Worm (Caenorhabditis elegans) whole organism, young adult: ENCODE measurements around the gene Y55F3BR.1.
A peak's percentile ranks its signal among the peaks of the same experiment; 100 is the strongest.

Experiments used
- B0261.1 ChIP-seq: sonication (generic microtip); optimal IDR thresholded peaks from 2 replicates; lab custom pipeline; 2016; ENCODE audit warnings: mild to moderate bottlenecking, missing genetic modification characterization, moderate library complexity, missing compliant biosample characterization
- C17E4.6 ChIP-seq: fragments of 200-800 bp; sonication (Bioruptor generic); IDR thresholded peaks from 2 replicates; pipeline ENCODE4 v1.3.6; 2022; ENCODE audit warnings: missing genetic modification reagents, missing genetic modification characterization, missing compliant biosample characterization
- F10E7.11 ChIP-seq: sonication (generic microtip); optimal IDR thresholded peaks from 2 replicates; lab custom pipeline; 2017; ENCODE audit warnings: mild to moderate bottlenecking, missing genetic modification characterization, moderate library complexity, missing compliant biosample characterization
- F33H1.4 ChIP-seq: fragments of 200-800 bp; sonication (Bioruptor generic); IDR thresholded peaks from 2 replicates; pipeline ENCODE4 v1.3.6; 2022; ENCODE audit warnings: missing genetic modification reagents, missing genetic modification characterization, missing compliant biosample characterization
- F49E8.2 ChIP-seq: sonication (generic microtip); optimal IDR thresholded peaks from 3 replicates; lab custom pipeline; 2017; ENCODE audit warnings: missing genetic modification characterization, mild to moderate bottlenecking, missing compliant biosample characterization, antibody characterized with exemption, moderate library complexity; ENCODE audit not compliant: insufficient read depth
- F57C9.4 ChIP-seq: sonication (generic microtip); optimal IDR thresholded peaks from 2 replicates; lab custom pipeline; 2017; ENCODE audit warnings: mild to moderate bottlenecking, missing genetic modification characterization, missing compliant biosample characterization
- K11D2.4 ChIP-seq: fragments of 200-800 bp; sonication (Bioruptor generic); IDR thresholded peaks from 2 replicates; pipeline ENCODE4 v1.3.6; 2022; ENCODE audit warnings: missing genetic modification reagents, missing genetic modification characterization, missing compliant biosample characterization
- Y95B8A.8 ChIP-seq: fragments of 200-800 bp; sonication (Bioruptor generic); IDR thresholded peaks from 2 replicates; pipeline ENCODE4 v1.3.6; 2022; ENCODE audit warnings: missing genetic modification reagents, missing genetic modification characterization, missing compliant biosample characterization
- ZK185.1 ChIP-seq: sonication (generic microtip); optimal IDR thresholded peaks from 2 replicates; lab custom pipeline; 2016; ENCODE audit warnings: mild to moderate bottlenecking, missing genetic modification characterization, missing compliant biosample characterization; ENCODE audit not compliant: poor library complexity, severe bottlenecking
- attf-6 ChIP-seq: fragments of 200-800 bp; sonication (Bioruptor generic); IDR thresholded peaks from 2 replicates; pipeline ENCODE4 v1.3.6; 2022; ENCODE audit warnings: missing genetic modification reagents, missing genetic modification characterization, missing compliant biosample characterization
- cebp-1 ChIP-seq, 2 experiments: fragments of 200-800 bp in 1 of 2; sonication (Bioruptor generic) in 1 of 2; sonication (generic microtip) in 1 of 2; IDR thresholded peaks in 1 of 2; optimal IDR thresholded peaks in 1 of 2; 2 replicates each; pipeline versions ENCODE4 v1.3.6 to Lab custom; 2017 to 2022; ENCODE audit warnings: missing compliant biosample characterization in 2 of 2, missing genetic modification characterization in 2 of 2, mild to moderate bottlenecking in 1 of 2, missing genetic modification reagents in 1 of 2, moderate library complexity in 1 of 2
- cebp-2 ChIP-seq: fragments of 200-800 bp; sonication (Bioruptor generic); IDR thresholded peaks from 2 replicates; pipeline ENCODE4 v1.3.6; 2022; ENCODE audit warnings: missing genetic modification characterization, missing compliant biosample characterization
- ceh-58 ChIP-seq: fragments of 200-800 bp; sonication (Bioruptor generic); IDR thresholded peaks from 2 replicates; pipeline ENCODE4 v1.3.6; 2022; ENCODE audit warnings: missing genetic modification characterization, missing compliant biosample characterization
- ceh-79 ChIP-seq: sonication (generic microtip); optimal IDR thresholded peaks from 2 replicates; lab custom pipeline; 2017; ENCODE audit warnings: mild to moderate bottlenecking, missing genetic modification characterization, missing compliant biosample characterization
- chd-7 ChIP-seq: sonication (generic microtip); optimal IDR thresholded peaks from 2 replicates; lab custom pipeline; 2016; ENCODE audit warnings: mild to moderate bottlenecking, missing genetic modification characterization, moderate library complexity, missing compliant biosample characterization
- dox-1 ChIP-seq: fragments of 200-800 bp; sonication (Bioruptor generic); IDR thresholded peaks from 2 replicates; pipeline ENCODE4 v1.3.6; 2022; ENCODE audit warnings: missing genetic modification reagents, missing genetic modification characterization, missing compliant biosample characterization
- efl-1 ChIP-seq: fragments of 150-350 bp; optimal IDR thresholded peaks from 2 replicates; lab custom pipeline; 2014; ENCODE audit warnings: missing biosample characterization, missing genetic modification reagents, missing genetic modification characterization
- fkh-3 ChIP-seq: sonication (generic microtip); optimal IDR thresholded peaks from 2 replicates; lab custom pipeline; 2016; ENCODE audit warnings: mild to moderate bottlenecking, missing genetic modification characterization, missing compliant biosample characterization
- gei-17 ChIP-seq: fragments of 200-800 bp; sonication (Bioruptor generic); optimal IDR thresholded peaks from 2 replicates; lab custom pipeline; 2018; ENCODE audit warnings: mild to moderate bottlenecking, missing genetic modification characterization, missing compliant biosample characterization
- him-1 ChIP-seq: sonication (generic microtip); optimal IDR thresholded peaks from 2 replicates; lab custom pipeline; 2016; ENCODE audit warnings: missing genotype, missing genetic modification reagents, missing genetic modification characterization, missing compliant biosample characterization
- hlh-12 ChIP-seq: sonication (generic microtip); optimal IDR thresholded peaks from 2 replicates; lab custom pipeline; 2016; ENCODE audit warnings: missing genetic modification characterization, missing compliant biosample characterization
- hlh-26 ChIP-seq: fragments of 200-800 bp; sonication (Bioruptor generic); conservative IDR thresholded peaks from 2 replicates; pipeline ENCODE4 v1.3.6; 2022; ENCODE audit warnings: missing genetic modification reagents, missing genetic modification characterization, missing compliant biosample characterization
- hmg-1.2 ChIP-seq: fragments of 200-800 bp; sonication (Bioruptor generic); IDR thresholded peaks from 2 replicates; pipeline ENCODE4 v1.3.6; 2022; ENCODE audit warnings: missing genetic modification reagents, missing genetic modification characterization, missing compliant biosample characterization
- lin-40 ChIP-seq: sonication (generic microtip); optimal IDR thresholded peaks from 2 replicates; lab custom pipeline; 2016; ENCODE audit warnings: missing genetic modification characterization, mild to moderate bottlenecking, missing compliant biosample characterization, missing genotype, missing genetic modification reagents
- lin-54 ChIP-seq: fragments of 200-800 bp; sonication (Bioruptor generic); optimal IDR thresholded peaks from 2 replicates; lab custom pipeline; 2018; ENCODE audit warnings: mild to moderate bottlenecking, missing genetic modification characterization, missing compliant biosample characterization
- lsy-27 ChIP-seq: sonication (generic microtip); optimal IDR thresholded peaks from 2 replicates; lab custom pipeline; 2017; ENCODE audit warnings: missing genetic modification characterization, mild to moderate bottlenecking, missing compliant biosample characterization, antibody characterized with exemption, missing genotype, borderline replicate concordance; ENCODE audit not compliant: insufficient read depth
- madf-10 ChIP-seq: sonication (generic microtip); optimal IDR thresholded peaks from 2 replicates; lab custom pipeline; 2016; ENCODE audit warnings: mild to moderate bottlenecking, missing genetic modification characterization, missing compliant biosample characterization
- madf-6 ChIP-seq: fragments of 200-800 bp; sonication (Bioruptor generic); IDR thresholded peaks from 2 replicates; pipeline ENCODE4 v1.3.6; 2022; ENCODE audit warnings: missing genetic modification reagents, missing genetic modification characterization, missing compliant biosample characterization
- madf-8 ChIP-seq: fragments of 200-800 bp; sonication (Bioruptor generic); conservative IDR thresholded peaks from 2 replicates; pipeline ENCODE4 v1.3.6; 2022; ENCODE audit warnings: missing genetic modification reagents, missing genetic modification characterization, missing compliant biosample characterization
- mel-28 ChIP-seq: sonication (generic microtip); optimal IDR thresholded peaks from 2 replicates; lab custom pipeline; 2016; ENCODE audit warnings: borderline replicate concordance, mild to moderate bottlenecking, missing genetic modification characterization, missing compliant biosample characterization
- nhr-27 ChIP-seq: fragments of 200-800 bp; sonication (Bioruptor generic); optimal IDR thresholded peaks from 2 replicates; lab custom pipeline; 2018; ENCODE audit warnings: mild to moderate bottlenecking, missing genetic modification characterization, moderate library complexity, missing compliant biosample characterization
- nhr-80 ChIP-seq: sonication (generic microtip); optimal IDR thresholded peaks from 2 replicates; lab custom pipeline; 2016; ENCODE audit warnings: missing genetic modification characterization, missing compliant biosample characterization
- rpc-1 ChIP-seq, 2 experiments: fragments of 150-350 bp in 1 of 2; sonication (generic microtip) in 1 of 2; optimal IDR thresholded peaks; 2 replicates each; lab custom pipeline; 2014 to 2018; ENCODE audit warnings: missing biosample characterization in 1 of 2, missing genetic modification characterization in 1 of 2, missing genetic modification reagents in 1 of 2, missing genotype in 1 of 2
- sdz-38 ChIP-seq: sonication (generic microtip); optimal IDR thresholded peaks from 2 replicates; lab custom pipeline; 2016; ENCODE audit warnings: missing genotype, missing genetic modification characterization, missing compliant biosample characterization
- snpc-1.1 ChIP-seq: sonication (generic microtip); optimal IDR thresholded peaks from 2 replicates; lab custom pipeline; 2017; ENCODE audit warnings: missing genetic modification characterization, mild to moderate bottlenecking, missing compliant biosample characterization, antibody characterized with exemption, moderate library complexity, missing genotype, missing genetic modification reagents; ENCODE audit not compliant: insufficient read depth
- snpc-4 ChIP-seq, 5 experiments: fragments of 150-350 bp in 1 of 5; sonication (generic microtip) in 4 of 5; optimal IDR thresholded peaks; 2 replicates each; lab custom pipeline; 2014 to 2018; ENCODE audit warnings: missing genetic modification characterization in 5 of 5, missing biosample characterization in 3 of 5, antibody characterized with exemption in 2 of 5, mild to moderate bottlenecking in 2 of 5, missing compliant biosample characterization in 2 of 5, missing genotype in 2 of 5, moderate library complexity in 2 of 5, missing genetic modification reagents in 1 of 5
- sptf-2 ChIP-seq: fragments of 200-800 bp; sonication (Bioruptor generic); optimal IDR thresholded peaks from 2 replicates; lab custom pipeline; 2018; ENCODE audit warnings: mild to moderate bottlenecking, missing genetic modification characterization, missing compliant biosample characterization
- unc-130 ChIP-seq: sonication (generic microtip); optimal IDR thresholded peaks from 2 replicates; lab custom pipeline; 2016; ENCODE audit warnings: missing genetic modification reagents, missing genetic modification characterization, missing compliant biosample characterization
- zfh-2 ChIP-seq: fragments of 200-800 bp; sonication (Bioruptor generic); conservative IDR thresholded peaks from 2 replicates; pipeline ENCODE4 v1.3.6; 2022; ENCODE audit warnings: missing genetic modification reagents, missing genetic modification characterization, missing compliant biosample characterization
- ztf-25 ChIP-seq: fragments of 200-800 bp; sonication (Bioruptor generic); IDR thresholded peaks from 2 replicates; pipeline ENCODE4 v1.3.6; 2022; ENCODE audit warnings: missing genetic modification reagents, missing genetic modification characterization, missing compliant biosample characterization
- ztf-26 ChIP-seq: sonication (generic microtip); optimal IDR thresholded peaks from 2 replicates; lab custom pipeline; 2017; ENCODE audit warnings: missing genetic modification characterization, missing compliant biosample characterization

Gene Y55F3BR.1

ce11 chrIV:866828-867270, 7.7 kb upstream of the Y55F3BR.1 start (continued):
- peak; percentile 94 for TF ChIP-seq Y95B8A.8
- peak; percentile 88 for TF ChIP-seq madf-6 (GFP tag; lab: Robert Waterston, UW)
- TF ChIP-seq hmg-1.2 (GFP tag; lab: Robert Waterston, UW): peak; percentile 98
- no peak for TF ChIP-seq mel-28 (tag; lab: Kevin White, UChicago)
- TF ChIP-seq fkh-3: no peak
- no peak for TF ChIP-seq chd-7 (tag; lab: Kevin White, UChicago)
- TF ChIP-seq lin-40 (tag; lab: Kevin White, UChicago): peak; percentile 82
- peak; percentile 33 for TF ChIP-seq sdz-38 (tag; lab: Kevin White, UChicago)
- TF ChIP-seq attf-6 (GFP tag; lab: Robert Waterston, UW): peak; percentile 93
- TF ChIP-seq snpc-1.1 (tag; lab: Kevin White, UChicago): peak; percentile 99
- TF ChIP-seq hlh-12: no peak
- peak; percentile 61 for TF ChIP-seq ztf-26 (tag; lab: Kevin White, UChicago)
- TF ChIP-seq snpc-4 (GFP tag; optimal IDR thresholded peaks at IDR 0.05; lab: Kevin White, UChicago): peak; percentile 99
- peak; percentile 99 to 100 (median 100) for TF ChIP-seq snpc-4 (tag; optimal IDR thresholded peaks at IDR 0.05; lab: Kevin White, UChicago)
- TF ChIP-seq C17E4.6 (GFP tag; lab: Robert Waterston, UW): peak; percentile 93
- TF ChIP-seq nhr-27 (tag; lab: Kevin White, UChicago): no peak
- peak; percentile 57 for TF ChIP-seq gei-17 (GFP tag; lab: Kevin White, UChicago)
- peak; percentile 58 for TF ChIP-seq madf-10 (tag; lab: Kevin White, UChicago)
- peak; percentile 96 for TF ChIP-seq dox-1 (GFP tag; lab: Robert Waterston, UW)
- TF ChIP-seq ceh-79 (tag; lab: Kevin White, UChicago): peak; percentile 84
- peak; percentile 59; the same call in 1 of the 2 replicates for TF ChIP-seq K11D2.4
- peak; percentile 63 for TF ChIP-seq unc-130 (GFP tag; lab: Kevin White, UChicago)
- peak; percentile 74; the same call in 1 of the 2 replicates for TF ChIP-seq ztf-25
- peak; percentile 65 for TF ChIP-seq sptf-2 (GFP tag; lab: Kevin White, UChicago)
- TF ChIP-seq, all 124 proteins: peak for 89

ce11 chrIV:868723-869122, 5.9 kb upstream of the Y55F3BR.1 start:
- TF ChIP-seq zfh-2 (GFP tag; lab: Robert Waterston, UW): peak; percentile 66
- TF ChIP-seq ceh-58 (GFP tag; lab: Robert Waterston, UW): 0 out of 2 replicates have a peak, but pooled peaks have one; percentile 11
- no peak for TF ChIP-seq fkh-3
- TF ChIP-seq, all 124 proteins: peak for 2

ce11 chrIV:873174-873788, 1.3 kb upstream of the Y55F3BR.1 start:
- TF ChIP-seq F57C9.4 (no peak), F33H1.4 (GFP tag; lab: Robert Waterston, UW) (peak; percentile 42), madf-6 (GFP tag; lab: Robert Waterston, UW) (0 out of 2 replicates have a peak, but pooled peaks have one; percentile 11), snpc-4 (GFP tag; optimal IDR thresholded peaks at IDR 0.05; lab: Kevin White, UChicago) (no peak), snpc-4 (tag; optimal IDR thresholded peaks at IDR 0.05; lab: Kevin White, UChicago) (peak in 1 of 4 experiments; percentile 37), lin-40 (tag; lab: Kevin White, UChicago) (no peak), cebp-1 (GFP tag; IDR thresholded peaks at IDR 0.05; lab: Robert Waterston, UW) (no peak), cebp-1 (tag; optimal IDR thresholded peaks at IDR 0.05; lab: Kevin White, UChicago) (peak; percentile 22), cebp-2 (GFP tag; lab: Robert Waterston, UW) (no peak), efl-1 (GFP tag; lab: Kevin White, UChicago) (no peak), lin-54 (GFP tag; lab: Kevin White, UChicago) (peak; percentile 33), lsy-27 (tag; lab: Kevin White, UChicago) (no peak), ZK185.1 (tag; lab: Kevin White, UChicago) (no peak), hlh-12 (peak; percentile 21), F10E7.11 (tag; lab: Kevin White, UChicago) (no peak), hlh-26 (GFP tag; lab: Robert Waterston, UW) (no peak), B0261.1 (tag; lab: Kevin White, UChicago) (peak; percentile 48), madf-8 (GFP tag; lab: Robert Waterston, UW) (no peak), chd-7 (tag; lab: Kevin White, UChicago) (no peak), F49E8.2 (tag; lab: Kevin White, UChicago) (peak; percentile 3), rpc-1 (optimal IDR thresholded peaks at IDR 0.05; lab: Kevin White, UChicago) (peak; percentile 30), rpc-1 (tag; optimal IDR thresholded peaks at IDR 0.05; lab: Kevin White, UChicago) (peak; percentile 72), nhr-80 (tag; lab: Kevin White, UChicago) (no peak), dox-1 (GFP tag; lab: Robert Waterston, UW) (0 out of 2 replicates have a peak, but pooled peaks have one; percentile 8), him-1 (tag; lab: Kevin White, UChicago) (peak; percentile 9)
